Worm (Caenorhabditis elegans) whole organism, L4 larva: Measurements from ENCODE around the gene fbxb-58.

Experiments
- F10B5.3 ChIP-seq: sonication (generic microtip); optimal IDR thresholded peaks from 2 replicates; lab custom pipeline; 2016; ENCODE audit warnings: mild to moderate bottlenecking, missing genetic modification characterization, missing compliant biosample characterization
- T26A8.4 ChIP-seq: fragments of 200-800 bp; sonication (Bioruptor generic); IDR thresholded peaks from 2 replicates; pipeline ENCODE4 v1.3.6; 2022; ENCODE audit warnings: missing genetic modification characterization, missing compliant biosample characterization
- ZK546.5 ChIP-seq, 2 experiments: sonication (generic microtip); optimal IDR thresholded peaks; 2 replicates each; lab custom pipeline; 2017; ENCODE audit warnings: missing biosample characterization in 2 of 2, missing genetic modification characterization in 2 of 2
- daf-19 ChIP-seq: fragments of 200-800 bp; sonication (Bioruptor generic); conservative IDR thresholded peaks from 2 replicates; pipeline ENCODE4 v1.3.6; 2022; ENCODE audit warnings: missing genetic modification characterization, missing compliant biosample characterization
- lin-13 ChIP-seq: fragments of 150-350 bp; optimal IDR thresholded peaks from 2 replicates; lab custom pipeline; 2014; ENCODE audit warnings: missing biosample characterization, missing genetic modification reagents, missing genetic modification characterization
- pqm-1 ChIP-seq: sonication (generic microtip); optimal IDR thresholded peaks from 2 replicates; lab custom pipeline; 2017; ENCODE audit warnings: missing biosample characterization, missing genetic modification characterization
- snpc-4 ChIP-seq: fragments of 150-350 bp; optimal IDR thresholded peaks from 2 replicates; lab custom pipeline; 2014; ENCODE audit warnings: missing biosample characterization, missing genetic modification characterization
- ztf-11 ChIP-seq: fragments of 150-350 bp; optimal IDR thresholded peaks from 2 replicates; lab custom pipeline; 2014; ENCODE audit warnings: missing biosample characterization, missing genetic modification characterization

DNA sequence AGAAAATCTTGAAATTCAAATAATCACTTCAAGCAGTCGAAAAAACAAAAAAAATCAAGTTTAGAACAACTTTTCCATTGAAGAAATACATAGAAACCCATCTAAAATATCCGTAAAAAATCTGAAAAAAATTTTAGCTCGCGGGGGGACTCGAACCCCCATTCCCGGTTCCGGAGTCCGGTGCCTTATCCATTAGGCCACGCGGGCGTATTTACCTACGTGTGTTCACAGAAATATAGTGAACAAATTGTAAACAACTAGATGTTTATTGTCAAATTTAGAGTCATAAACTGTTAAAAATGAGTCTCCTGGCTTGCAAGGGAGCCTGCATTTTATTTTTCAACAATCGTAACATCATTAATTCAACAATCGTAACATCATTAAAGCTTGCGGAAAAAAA lies 1.8 kb downstream of the fbxb-58 start:
- TF ChIP-seq ZK546.5 (tag; optimal IDR thresholded peaks at IDR 0.05; lab: Kevin White, UChicago) (no peak), daf-19 (GFP tag; lab: Robert Waterston, UW) (no peak), T26A8.4 (no peak), lin-13 (GFP tag; lab: Kevin White, UChicago) (no peak), snpc-4 (tag; lab: Kevin White, UChicago) (no peak), F10B5.3 (tag; lab: Kevin White, UChicago) (no peak), pqm-1 (no peak), ztf-11 (tag; lab: Kevin White, UChicago) (no peak)
